Fruit fly (Drosophila melanogaster) Kc167 (cell line): ENCODE measurements around the gene CG15824.

Experiments
- Sin3A ChIP-seq: fragments of >200 bp; optimal IDR thresholded peaks from 2 replicates; lab custom pipeline; 2018; ENCODE audit warnings: missing external identifiers
- insv ChIP-seq: fragments of >200 bp; optimal IDR thresholded peaks from 3 replicates; lab custom pipeline; 2018; ENCODE audit warnings: missing external identifiers
- psq ChIP-seq: fragments of >200 bp; optimal IDR thresholded peaks from 2 replicates; lab custom pipeline; 2017; ENCODE audit warnings: missing external identifiers

DNA sequence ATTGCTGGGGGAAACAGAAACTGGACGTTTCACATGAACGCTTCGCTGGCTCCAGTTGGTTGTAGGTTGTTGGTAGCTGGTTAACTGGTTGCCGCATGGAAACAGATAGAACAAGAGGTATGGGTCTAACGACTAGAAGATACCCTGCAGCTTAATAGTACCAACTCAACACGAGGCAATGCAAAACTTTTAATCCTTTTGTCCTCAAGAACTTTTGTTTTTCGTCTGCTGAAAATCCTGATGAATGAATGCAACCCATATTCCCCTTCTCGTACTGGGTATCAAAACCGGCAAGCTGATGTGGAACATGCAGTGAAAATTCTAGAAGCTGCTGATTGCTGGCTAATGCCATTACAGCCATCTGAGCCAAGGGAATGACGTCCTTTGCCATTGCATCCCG is 47.0 kb downstream of the CG15824 start:
- no peak for TF ChIP-seq Sin3A (lab: Kevin White, UChicago)
- no peak for TF ChIP-seq psq (lab: Kevin White, UChicago)
- no peak for TF ChIP-seq insv (lab: Kevin White, UChicago)
